Worm (Caenorhabditis elegans) whole organism, L2 larva: Measurements from ENCODE around the gene cct-1.

Source experiments
- ama-1 ChIP-seq: fragments of 150-350 bp; optimal IDR thresholded peaks from 2 replicates; lab custom pipeline; 2018; ENCODE audit warnings: inconsistent platforms
- lsy-2 ChIP-seq, 2 experiments: fragments of 150-350 bp in 1 of 2; sonication (generic microtip) in 1 of 2; optimal IDR thresholded peaks; 2 replicates each; lab custom pipeline; 2014 to 2017; ENCODE audit warnings: missing biosample characterization in 2 of 2, missing genetic modification characterization in 2 of 2
- nhr-10 ChIP-seq: sonication (generic microtip); optimal IDR thresholded peaks from 2 replicates; lab custom pipeline; 2017; ENCODE audit warnings: missing biosample characterization, missing genetic modification characterization
- peb-1 ChIP-seq: fragments of 150-350 bp; optimal IDR thresholded peaks from 2 replicates; lab custom pipeline; 2014; ENCODE audit warnings: missing biosample characterization, missing genetic modification characterization
- sem-4 ChIP-seq: fragments of 150-350 bp; optimal IDR thresholded peaks from 2 replicates; lab custom pipeline; 2014; ENCODE audit warnings: missing biosample characterization, missing genetic modification reagents, missing genetic modification characterization
- sma-9 ChIP-seq, 2 experiments: fragments of 150-350 bp in 1 of 2; sonication (generic microtip) in 1 of 2; optimal IDR thresholded peaks; 2 replicates each; lab custom pipeline; 2014 to 2016; ENCODE audit warnings: missing genetic modification characterization in 2 of 2, mild to moderate bottlenecking in 1 of 2, missing biosample characterization in 1 of 2, missing compliant biosample characterization in 1 of 2, missing genetic modification reagents in 1 of 2, moderate library complexity in 1 of 2

DNA sequence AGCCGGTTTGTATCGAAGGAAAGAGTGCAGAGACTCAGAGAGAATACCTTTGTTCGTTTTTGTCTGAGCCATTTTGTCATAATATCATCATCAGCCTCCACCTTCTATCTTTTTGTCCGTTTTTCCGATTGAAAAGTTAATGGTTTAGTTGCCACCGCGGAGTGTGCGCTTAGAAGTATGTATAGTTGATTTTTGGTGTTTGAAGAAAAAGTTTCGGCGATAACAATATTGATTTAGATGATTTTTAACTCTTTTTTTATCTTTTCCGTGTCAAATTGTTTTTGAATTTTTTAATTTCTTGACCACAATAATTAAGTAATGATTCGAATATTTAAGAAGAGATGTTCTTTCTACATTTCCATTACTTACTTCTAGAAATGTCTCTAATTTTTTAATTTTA, 20.4 kb downstream of the cct-1 start:
- TF ChIP-seq lsy-2 (tag; optimal IDR thresholded peaks at IDR 0.05; lab: Kevin White, UChicago) (no peak), ama-1 (lab: Kevin White, UChicago) (no peak), peb-1 (tag; lab: Kevin White, UChicago) (no peak), sem-4 (tag; lab: Kevin White, UChicago) (no peak), nhr-10 (tag; lab: Kevin White, UChicago) (no peak), sma-9 (GFP tag; optimal IDR thresholded peaks at IDR 0.05; lab: Kevin White, UChicago) (no peak), sma-9 (tag; optimal IDR thresholded peaks at IDR 0.05; lab: Kevin White, UChicago) (no peak)
